Worm (Caenorhabditis elegans): ENCODE data around the gene bgnt-1.2.

ce11 chrV:2099040-2099439 is 19.4 kb downstream of the bgnt-1.2 start, which contains the start of gene F36F12.7:
- TF ChIP-seq unc-39 (tag; optimal IDR thresholded peaks at IDR 0.05), result no peak
- no peak for TF ChIP-seq nhr-28 (tag; optimal IDR thresholded peaks at IDR 0.05)
- TF ChIP-seq lsy-2 (tag; optimal IDR thresholded peaks at IDR 0.05), result no peak
- no peak for TF ChIP-seq nhr-237 (tag; optimal IDR thresholded peaks at IDR 0.05)
- TF ChIP-seq ztf-11 (tag; optimal IDR thresholded peaks at IDR 0.05), result no peak
- TF ChIP-seq pha-4 (tag; optimal IDR thresholded peaks at IDR 0.05), result no peak
- no peak for TF ChIP-seq elt-1 (tag; optimal IDR thresholded peaks at IDR 0.05; ENCODE audit: borderline replicate concordance, insufficient read depth)
- TF ChIP-seq mep-1 (tag; optimal IDR thresholded peaks at IDR 0.05), result no peak
- TF ChIP-seq lin-13 (tag; optimal IDR thresholded peaks at IDR 0.05), result no peak
- TF ChIP-seq lin-32 (GFP tag; optimal IDR thresholded peaks at IDR 0.05), result no peak
- no peak for TF ChIP-seq unc-62 (GFP tag; optimal IDR thresholded peaks at IDR 0.05)
- TF ChIP-seq sptf-1 (tag; optimal IDR thresholded peaks at IDR 0.05), result no peak
- TF ChIP-seq mls-2 (tag; optimal IDR thresholded peaks at IDR 0.05), result no peak
